Worm (Caenorhabditis elegans) whole organism, L4 larva: ENCODE measurements around the gene R11G11.16.

Source experiments
- ceh-28 ChIP-seq: fragments of 150-350 bp; optimal IDR thresholded peaks from 2 replicates; lab custom pipeline; 2014; ENCODE audit warnings: missing biosample characterization, missing genetic modification reagents, missing genetic modification characterization
- dpl-1 ChIP-seq: fragments of 150-350 bp; optimal IDR thresholded peaks from 2 replicates; lab custom pipeline; 2014; ENCODE audit warnings: missing biosample characterization, missing genetic modification reagents, missing genetic modification characterization
- nhr-28 ChIP-seq: fragments of 150-350 bp; optimal IDR thresholded peaks from 2 replicates; lab custom pipeline; 2014; ENCODE audit warnings: missing biosample characterization, missing genetic modification characterization
- skn-1 ChIP-seq: fragments of 150-350 bp; optimal IDR thresholded peaks from 2 replicates; lab custom pipeline; 2014; ENCODE audit warnings: missing biosample characterization, missing genetic modification characterization
- unc-62 ChIP-seq, 3 experiments: fragments of 150-350 bp in 1 of 3; sonication (generic microtip); optimal IDR thresholded peaks in 2 of 3; peaks in 1 of 3; 1 replicate in 1 of 3; 2 replicates in 2 of 3; lab custom pipeline; 2014 to 2017; ENCODE audit warnings: missing biosample characterization in 3 of 3, missing genetic modification characterization in 3 of 3, missing genetic modification reagents in 3 of 3, missing genotype in 1 of 3
- zag-1 ChIP-seq: fragments of 150-350 bp; optimal IDR thresholded peaks from 2 replicates; lab custom pipeline; 2014; ENCODE audit warnings: missing biosample characterization, missing genetic modification characterization

DNA sequence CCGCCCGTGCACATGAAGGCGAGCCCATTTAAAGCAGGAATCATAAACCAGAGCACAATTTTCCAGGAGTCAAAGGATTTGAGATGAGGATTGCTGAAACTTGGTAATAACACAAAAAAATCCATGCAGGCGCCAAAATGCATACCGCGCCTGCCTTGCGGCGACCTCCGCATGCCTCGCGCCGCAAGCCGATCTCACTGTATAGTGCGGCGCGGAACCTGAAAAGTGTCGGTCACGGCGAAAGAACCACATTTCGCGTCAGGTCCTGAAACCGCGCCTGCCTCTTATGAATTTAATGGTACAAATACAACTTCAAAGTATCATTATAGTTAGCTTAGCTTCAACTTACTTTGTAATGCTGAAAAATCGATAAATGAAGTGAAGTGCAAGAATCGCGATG is 24.4 kb downstream of the R11G11.16 start:
- TF ChIP-seq unc-62 (GFP tag; optimal IDR thresholded peaks at IDR 0.05 in 1 of 2; lab: Kevin White, UChicago) (no peak), unc-62 (tag; optimal IDR thresholded peaks at IDR 0.05; lab: Kevin White, UChicago) (no peak), skn-1 (tag; lab: Kevin White, UChicago) (no peak), nhr-28 (no peak), zag-1 (tag; lab: Kevin White, UChicago) (no peak), dpl-1 (GFP tag; lab: Kevin White, UChicago) (no peak), ceh-28 (tag; lab: Kevin White, UChicago) (no peak)
